Worm (Caenorhabditis elegans) whole organism, young adult: ENCODE results near the gene H05C05.4.

Experiments used
- B0336.3 ChIP-seq: fragments of 200-800 bp; sonication (Bioruptor generic); IDR thresholded peaks from 2 replicates; pipeline ENCODE4 v1.3.6; 2022; ENCODE audit warnings: missing genetic modification characterization, missing compliant biosample characterization
- F39B2.1 ChIP-seq: fragments of 200-800 bp; sonication (Bioruptor generic); IDR thresholded peaks from 2 replicates; pipeline ENCODE4 v1.3.6; 2022; ENCODE audit warnings: missing genetic modification reagents, missing genetic modification characterization, missing compliant biosample characterization
- efl-1 ChIP-seq: fragments of 150-350 bp; optimal IDR thresholded peaks from 2 replicates; lab custom pipeline; 2014; ENCODE audit warnings: missing biosample characterization, missing genetic modification reagents, missing genetic modification characterization
- lsy-27 ChIP-seq: sonication (generic microtip); optimal IDR thresholded peaks from 2 replicates; lab custom pipeline; 2017; ENCODE audit warnings: missing genetic modification characterization, mild to moderate bottlenecking, missing compliant biosample characterization, antibody characterized with exemption, missing genotype, borderline replicate concordance; ENCODE audit not compliant: insufficient read depth

ce11 chrIII:2941578-2941977 is 4.4 kb downstream of the H05C05.4 start:
- TF ChIP-seq B0336.3: no peak
- TF ChIP-seq lsy-27 (tag; lab: Kevin White, UChicago): no peak
- no peak for TF ChIP-seq F39B2.1 (GFP tag; lab: Robert Waterston, UW)
- TF ChIP-seq efl-1 (GFP tag; lab: Kevin White, UChicago): no peak
